Fruit fly (Drosophila melanogaster) whole organism, embryonic: ENCODE measurements around the gene SerRS.
A peak's percentile ranks its signal among the peaks of the same experiment; 100 is the strongest.

ENCODE experiments used
- B-H1 ChIP-seq: fragments of 200-800 bp; sonication (Bioruptor generic); IDR thresholded peaks from 3 replicates; pipeline ENCODE4 v1.3.6; 2022; ENCODE audit warnings: missing biosample characterization, missing genetic modification characterization
- Bgb ChIP-seq: fragments of 200-800 bp; sonication (Bioruptor generic); IDR thresholded peaks from 2 replicates; pipeline ENCODE4 v1.3.6; 2022; ENCODE audit warnings: missing biosample characterization, missing genetic modification characterization; ENCODE audit not compliant: partially characterized antibody
- CG10209 ChIP-seq: fragments of 200-800 bp; sonication (Bioruptor generic); optimal IDR thresholded peaks from 3 replicates; lab custom pipeline; 2017; ENCODE audit warnings: missing biosample characterization, mild to moderate bottlenecking, missing genetic modification characterization, missing genetic modification reagents
- CG14441 ChIP-seq: fragments of 200-800 bp; sonication (Bioruptor generic); IDR thresholded peaks from 2 replicates; pipeline ENCODE4 v1.3.6; 2022; ENCODE audit warnings: missing biosample characterization, missing genetic modification characterization
- CG15601 ChIP-seq: fragments of 200-800 bp; sonication (Bioruptor generic); optimal IDR thresholded peaks from 3 replicates; lab custom pipeline; 2019; ENCODE audit warnings: missing biosample characterization, mild to moderate bottlenecking, missing genetic modification characterization, moderate library complexity
- CG17186 ChIP-seq: fragments of 200-800 bp; sonication (Bioruptor generic); optimal IDR thresholded peaks from 3 replicates; lab custom pipeline; 2017; ENCODE audit warnings: missing biosample characterization, missing genetic modification reagents, missing genetic modification characterization
- CG2116 ChIP-seq: fragments of 200-800 bp; sonication (Bioruptor generic); optimal IDR thresholded peaks from 3 replicates; lab custom pipeline; 2018; ENCODE audit warnings: missing biosample characterization, mild to moderate bottlenecking, missing genetic modification characterization
- CG2129 ChIP-seq: fragments of 200-800 bp; sonication (Bioruptor generic); IDR thresholded peaks from 2 replicates; pipeline ENCODE4 v1.3.6; 2022; ENCODE audit warnings: missing biosample characterization, missing genetic modification characterization; ENCODE audit not compliant: partially characterized antibody
- CG2875 ChIP-seq: fragments of 200-800 bp; sonication (Bioruptor generic); optimal IDR thresholded peaks from 2 replicates; lab custom pipeline; 2017; ENCODE audit warnings: missing biosample characterization, mild to moderate bottlenecking, missing genetic modification characterization, missing genetic modification reagents
- CG31441 ChIP-seq: fragments of 200-800 bp; sonication (Bioruptor generic); IDR thresholded peaks from 2 replicates; pipeline ENCODE4 v1.3.6; 2022; ENCODE audit warnings: missing biosample characterization, missing genetic modification characterization
- CG43689 ChIP-seq: fragments of 200-800 bp; sonication (Bioruptor generic); IDR thresholded peaks from 2 replicates; pipeline ENCODE4 v1.3.6; 2022; ENCODE audit warnings: missing biosample characterization, missing genetic modification characterization
- CG6254 ChIP-seq: fragments of 200-800 bp; sonication (Bioruptor generic); optimal IDR thresholded peaks from 3 replicates; lab custom pipeline; 2017; ENCODE audit warnings: mild to moderate bottlenecking, missing biosample characterization, missing genetic modification reagents, missing genetic modification characterization
- CG7928 ChIP-seq: fragments of 200-800 bp; sonication (Bioruptor generic); optimal IDR thresholded peaks from 2 replicates; lab custom pipeline; 2017; ENCODE audit warnings: missing biosample characterization, mild to moderate bottlenecking, missing genetic modification characterization
- CG8089 ChIP-seq: fragments of 200-800 bp; sonication (Bioruptor generic); optimal IDR thresholded peaks from 3 replicates; lab custom pipeline; 2016; ENCODE audit warnings: missing biosample characterization, missing genetic modification characterization
- CG8281 ChIP-seq: fragments of 200-800 bp; sonication (Bioruptor generic); optimal IDR thresholded peaks from 2 replicates; lab custom pipeline; 2018; ENCODE audit warnings: missing biosample characterization, mild to moderate bottlenecking, missing genetic modification characterization, moderate library complexity
- CG8290 ChIP-seq, 3 experiments: fragments of 200-800 bp; sonication (Bioruptor generic); optimal IDR thresholded peaks; 2 replicates each; lab custom pipeline; 2016 to 2019; ENCODE audit warnings: missing biosample characterization in 3 of 3, missing genetic modification characterization in 3 of 3, mild to moderate bottlenecking in 2 of 3, moderate library complexity in 1 of 3
- Doc2 ChIP-seq: fragments of 200-800 bp; sonication (Bioruptor generic); IDR thresholded peaks from 2 replicates; pipeline ENCODE4 v1.3.6; 2022; ENCODE audit warnings: missing biosample characterization, missing genetic modification characterization
- Ets65A ChIP-seq: fragments of 200-800 bp; sonication (Bioruptor generic); peaks from one replicate; lab custom pipeline; 2016; ENCODE audit warnings: missing biosample characterization, missing genetic modification characterization
- Fer1 ChIP-seq: fragments of 200-800 bp; sonication (Bioruptor generic); optimal IDR thresholded peaks from 2 replicates; lab custom pipeline; 2017; ENCODE audit warnings: missing biosample characterization, mild to moderate bottlenecking, missing genetic modification characterization
- Gsc ChIP-seq: fragments of 200-800 bp; sonication (Bioruptor generic); IDR thresholded peaks from 2 replicates; pipeline ENCODE4 v1.3.6; 2022; ENCODE audit warnings: missing biosample characterization, missing genetic modification characterization
- H2.0 ChIP-seq: fragments of 200-800 bp; sonication (Bioruptor generic); IDR thresholded peaks from 2 replicates; pipeline ENCODE4 v1.3.6; 2022; ENCODE audit warnings: missing biosample characterization, missing genetic modification characterization
- HmgD ChIP-seq: fragments of 200-800 bp; sonication (Bioruptor generic); optimal IDR thresholded peaks from 3 replicates; lab custom pipeline; 2016; ENCODE audit warnings: missing biosample characterization, missing genetic modification characterization
- Hsf ChIP-seq: fragments of 200-800 bp; sonication (Bioruptor generic); optimal IDR thresholded peaks from 3 replicates; lab custom pipeline; 2016; ENCODE audit warnings: missing biosample characterization, missing genetic modification characterization
- Lhr ChIP-seq: fragments of 200-800 bp; sonication (Bioruptor generic); optimal IDR thresholded peaks from 3 replicates; lab custom pipeline; 2017; ENCODE audit warnings: mild to moderate bottlenecking, missing biosample characterization, missing genetic modification reagents, missing genetic modification characterization
- NFAT ChIP-seq: fragments of 200-800 bp; sonication (Bioruptor generic); IDR thresholded peaks from 2 replicates; pipeline ENCODE4 v1.3.6; 2022; ENCODE audit warnings: missing biosample characterization, missing genetic modification characterization
- NK7.1 ChIP-seq: fragments of 200-800 bp; sonication (Bioruptor generic); optimal IDR thresholded peaks from 3 replicates; lab custom pipeline; 2016; ENCODE audit warnings: missing biosample characterization, missing genetic modification characterization
- NfI ChIP-seq: fragments of 200-800 bp; sonication (Bioruptor generic); optimal IDR thresholded peaks from 3 replicates; lab custom pipeline; 2018; ENCODE audit warnings: missing biosample characterization, mild to moderate bottlenecking, missing genetic modification characterization, moderate library complexity
- Oaz ChIP-seq: fragments of 200-800 bp; sonication (Bioruptor generic); IDR thresholded peaks from 2 replicates; pipeline ENCODE4 v1.3.6; 2022; ENCODE audit warnings: missing biosample characterization, missing genetic modification characterization
- Opbp ChIP-seq: fragments of 200-800 bp; sonication (Bioruptor generic); IDR thresholded peaks from 3 replicates; pipeline ENCODE4 v1.3.6; 2022; ENCODE audit warnings: missing biosample characterization, missing genetic modification characterization; ENCODE audit not compliant: partially characterized antibody
- Side ChIP-seq: fragments of 200-800 bp; sonication (Bioruptor generic); optimal IDR thresholded peaks from 2 replicates; lab custom pipeline; 2016; ENCODE audit warnings: missing biosample characterization, missing genetic modification characterization
- Six4 ChIP-seq: fragments of 200-800 bp; sonication (Bioruptor generic); optimal IDR thresholded peaks from 2 replicates; lab custom pipeline; 2016; ENCODE audit warnings: missing biosample characterization, missing genetic modification characterization
- Ssrp ChIP-seq: fragments of 200-800 bp; sonication (Bioruptor generic); optimal IDR thresholded peaks from 2 replicates; lab custom pipeline; 2018; ENCODE audit warnings: missing biosample characterization, mild to moderate bottlenecking, missing genetic modification characterization, moderate library complexity
- Stat92E ChIP-seq, 3 experiments: fragments of >200 bp in 2 of 3; fragments of 200-800 bp in 1 of 3; sonication (Bioruptor generic) in 1 of 3; optimal IDR thresholded peaks; 2 replicates each; lab custom pipeline; 2017 to 2019; ENCODE audit warnings: missing biosample characterization in 3 of 3, missing genetic modification characterization in 3 of 3, mild to moderate bottlenecking in 1 of 3, moderate library complexity in 1 of 3
- ac ChIP-seq: fragments of 200-800 bp; sonication (Bioruptor generic); optimal IDR thresholded peaks from 3 replicates; lab custom pipeline; 2017; ENCODE audit warnings: missing biosample characterization, mild to moderate bottlenecking, missing genetic modification characterization
- bab2 ChIP-seq: fragments of 200-800 bp; sonication (Bioruptor generic); optimal IDR thresholded peaks from 2 replicates; lab custom pipeline; 2016; ENCODE audit warnings: missing biosample characterization, missing genetic modification characterization
- bbx ChIP-seq: fragments of 200-800 bp; sonication (Bioruptor generic); IDR thresholded peaks from 2 replicates; pipeline ENCODE4 v1.3.6; 2022; ENCODE audit warnings: missing biosample characterization, missing genetic modification characterization; ENCODE audit not compliant: partially characterized antibody
- fd96Cb ChIP-seq: fragments of 200-800 bp; sonication (Bioruptor generic); optimal IDR thresholded peaks from 2 replicates; lab custom pipeline; 2018; ENCODE audit warnings: missing biosample characterization, mild to moderate bottlenecking, missing genetic modification characterization, moderate library complexity
- gsb-n ChIP-seq: fragments of 200-800 bp; sonication (Bioruptor generic); optimal IDR thresholded peaks from 3 replicates; lab custom pipeline; 2018; ENCODE audit warnings: missing biosample characterization, mild to moderate bottlenecking, missing genetic modification characterization
- ham ChIP-seq: fragments of 200-800 bp; sonication (Bioruptor generic); IDR thresholded peaks from 2 replicates; pipeline ENCODE4 v1.3.6; 2022; ENCODE audit warnings: missing biosample characterization, missing genetic modification characterization
- klu ChIP-seq: fragments of 200-800 bp; sonication (Bioruptor generic); IDR thresholded peaks from 2 replicates; pipeline ENCODE4 v1.3.6; 2022; ENCODE audit warnings: missing biosample characterization, missing genetic modification characterization
- prd ChIP-seq, 3 experiments: fragments of >200 bp in 2 of 3; fragments of 200-800 bp in 1 of 3; sonication (Bioruptor generic) in 1 of 3; optimal IDR thresholded peaks in 2 of 3; IDR thresholded peaks in 1 of 3; 2 replicates in 2 of 3; 3 replicates in 1 of 3; pipeline versions ENCODE4 v1.3.6 to Lab custom; 2017 to 2022; ENCODE audit warnings: missing biosample characterization in 1 of 3, missing genetic modification characterization in 1 of 3
- psq ChIP-seq: fragments of 200-800 bp; sonication (Bioruptor generic); optimal IDR thresholded peaks from 2 replicates; lab custom pipeline; 2017; ENCODE audit warnings: missing biosample characterization, missing genetic modification characterization
- pzg ChIP-seq: fragments of 200-800 bp; sonication (Bioruptor generic); optimal IDR thresholded peaks from 3 replicates; lab custom pipeline; 2018; ENCODE audit warnings: missing biosample characterization, mild to moderate bottlenecking, missing genetic modification characterization, moderate library complexity
- sqz ChIP-seq: fragments of 200-800 bp; sonication (Bioruptor generic); optimal IDR thresholded peaks from 3 replicates; lab custom pipeline; 2018; ENCODE audit warnings: missing biosample characterization, mild to moderate bottlenecking, missing genetic modification characterization
- tgo ChIP-seq: fragments of 200-800 bp; sonication (Bioruptor generic); IDR thresholded peaks from 3 replicates; pipeline ENCODE4 v1.3.6; 2022; ENCODE audit warnings: missing biosample characterization, missing genetic modification characterization
- tio ChIP-seq: fragments of 200-800 bp; sonication (Bioruptor generic); optimal IDR thresholded peaks from 2 replicates; lab custom pipeline; 2017; ENCODE audit warnings: missing biosample characterization, missing genetic modification characterization, inconsistent platforms
- trh ChIP-seq: fragments of 200-800 bp; sonication (Bioruptor generic); optimal IDR thresholded peaks from 2 replicates; lab custom pipeline; 2016; ENCODE audit warnings: missing biosample characterization, missing genetic modification characterization
- tx ChIP-seq: fragments of 200-800 bp; sonication (Bioruptor generic); optimal IDR thresholded peaks from 2 replicates; lab custom pipeline; 2016; ENCODE audit warnings: missing biosample characterization, missing genetic modification characterization
- unpg ChIP-seq: fragments of 200-800 bp; sonication (Bioruptor generic); optimal IDR thresholded peaks from 3 replicates; lab custom pipeline; 2018; ENCODE audit warnings: missing biosample characterization, mild to moderate bottlenecking, missing genetic modification characterization, moderate library complexity
- yki ChIP-seq: fragments of >200 bp; optimal IDR thresholded peaks from 3 replicates; lab custom pipeline; 2018

SerRS gene

DNA sequence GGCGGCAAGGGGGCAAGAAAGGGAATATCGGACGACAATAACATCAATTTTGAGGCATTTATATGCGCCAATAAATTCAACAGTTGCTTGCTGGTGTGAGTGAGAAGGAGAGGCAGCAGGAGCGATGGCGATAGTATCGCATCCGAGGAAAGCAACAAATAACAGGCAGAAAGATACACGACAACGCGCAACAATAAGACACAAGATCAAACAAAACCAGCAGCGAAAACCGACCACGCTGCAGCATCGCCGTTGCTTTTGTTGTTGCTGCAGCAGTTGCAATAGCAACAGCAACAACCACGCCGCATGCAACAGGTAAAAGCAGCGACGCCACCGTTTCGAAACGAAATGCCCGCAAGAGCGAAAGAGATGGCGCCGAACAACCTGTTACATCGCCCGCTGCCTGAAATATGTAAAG lies 36.7 kb downstream of the SerRS start (continued):
- TF ChIP-seq CG2129 (GFP tag; lab: Robert Waterston, UW) (peak; percentile 31; the same call in 1 of the 2 replicates), CG2116 (GFP tag; lab: Kevin White, UChicago) (no peak), pzg (GFP tag; lab: Kevin White, UChicago) (no peak), yki (lab: Kevin White, UChicago) (no peak), prd (optimal IDR thresholded peaks at IDR 0.05; lab: Kevin White, UChicago) (no peak), prd (GFP tag; IDR thresholded peaks at IDR 0.05; lab: Robert Waterston, UW) (no peak), tx (no peak)

DNA sequence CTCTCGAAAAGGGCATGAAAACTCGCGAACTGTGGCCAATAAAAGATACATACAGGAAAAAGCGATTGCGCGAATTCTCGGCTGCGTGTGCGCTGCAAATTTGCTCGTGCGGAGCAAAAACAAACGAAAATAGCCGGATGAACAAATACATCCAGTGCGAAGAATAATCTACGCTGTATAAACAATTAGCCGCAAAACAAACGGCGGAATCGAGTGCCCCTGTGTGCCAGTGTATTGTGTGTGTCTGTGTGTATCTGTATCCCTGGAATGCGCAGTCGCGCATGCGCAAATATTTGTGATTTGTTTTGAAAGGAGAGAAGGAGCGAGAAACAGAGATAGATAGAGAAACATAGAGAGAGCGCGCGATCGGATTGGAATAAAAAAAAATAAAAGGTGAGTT lies 37.6 kb downstream of the SerRS start:
- TF ChIP-seq ham (GFP tag; lab: Robert Waterston, UW) = no peak
- TF ChIP-seq NfI (GFP tag; lab: Kevin White, UChicago) = no peak
- no peak for TF ChIP-seq CG15601 (tag; lab: Kevin White, UChicago)
- TF ChIP-seq HmgD (GFP tag; lab: Kevin White, UChicago) = no peak
- TF ChIP-seq bbx (GFP tag; lab: Robert Waterston, UW) = no peak
- TF ChIP-seq klu = no peak
- no peak for TF ChIP-seq CG17186 (GFP tag; lab: Kevin White, UChicago)
- no peak for TF ChIP-seq Bgb
- peak; percentile 9 for TF ChIP-seq Ets65A (GFP tag; lab: Kevin White, UChicago)
- no peak for TF ChIP-seq tgo
- no peak for TF ChIP-seq CG2875 (GFP tag; lab: Kevin White, UChicago)
- TF ChIP-seq gsb-n (tag; lab: Kevin White, UChicago) = no peak
- peak; percentile 92 for TF ChIP-seq CG6254 (GFP tag; lab: Kevin White, UChicago)
- no peak for TF ChIP-seq CG43689 (GFP tag; lab: Robert Waterston, UW)
- TF ChIP-seq Doc2 (GFP tag; lab: Robert Waterston, UW) = no peak
- TF ChIP-seq NK7.1 (GFP tag; lab: Kevin White, UChicago) = no peak
- TF ChIP-seq Side (GFP tag; lab: Kevin White, UChicago) = no peak
- no peak for TF ChIP-seq Fer1
- no peak for TF ChIP-seq CG8089 (GFP tag; lab: Kevin White, UChicago)
- no peak for TF ChIP-seq fd96Cb (tag; lab: Kevin White, UChicago)
- TF ChIP-seq unpg (GFP tag; lab: Kevin White, UChicago) = no peak
- TF ChIP-seq Oaz (GFP tag; lab: Robert Waterston, UW) = no peak
- no peak for TF ChIP-seq Hsf (GFP tag; lab: Kevin White, UChicago)
- no peak for TF ChIP-seq Opbp (GFP tag; lab: Robert Waterston, UW)
- no peak for TF ChIP-seq bab2 (GFP tag; lab: Kevin White, UChicago)
- TF ChIP-seq Stat92E (GFP tag; optimal IDR thresholded peaks at IDR 0.05; lab: Kevin White, UChicago) = no peak
- no peak for TF ChIP-seq tio (GFP tag; lab: Kevin White, UChicago)
- no peak for TF ChIP-seq CG7928 (GFP tag; lab: Kevin White, UChicago)
- TF ChIP-seq NFAT = no peak
- no peak for TF ChIP-seq sqz
- TF ChIP-seq CG10209 (GFP tag; lab: Kevin White, UChicago) = no peak
- no peak for TF ChIP-seq H2.0 (GFP tag; lab: Robert Waterston, UW)
- no peak for TF ChIP-seq psq (GFP tag; lab: Kevin White, UChicago)
- TF ChIP-seq CG8290 (GFP tag; optimal IDR thresholded peaks at IDR 0.05; lab: Kevin White, UChicago) = no peak
- TF ChIP-seq CG8290 (tag; optimal IDR thresholded peaks at IDR 0.05; lab: Kevin White, UChicago) = no peak
- TF ChIP-seq ac = peak; percentile 44
- TF ChIP-seq CG31441 (GFP tag; lab: Robert Waterston, UW) = no peak
- no peak for TF ChIP-seq trh (GFP tag; lab: Kevin White, UChicago)
- TF ChIP-seq Gsc (GFP tag; lab: Robert Waterston, UW) = no peak
- no peak for TF ChIP-seq CG14441 (GFP tag; lab: Robert Waterston, UW)
- no peak for TF ChIP-seq Six4 (GFP tag; lab: Kevin White, UChicago)
- TF ChIP-seq Ssrp = no peak
- TF ChIP-seq Lhr (GFP tag; lab: Kevin White, UChicago) = no peak
- no peak for TF ChIP-seq B-H1 (GFP tag; lab: Robert Waterston, UW)
- TF ChIP-seq CG8281 = no peak
